Worm (Caenorhabditis elegans) whole organism, midembryonic: Measurements from ENCODE around the gene F21D9.3.

Source experiments
- T22C8.4 ChIP-seq: fragments of 200-800 bp; sonication (Bioruptor generic); IDR thresholded peaks from 2 replicates; pipeline ENCODE4 v1.3.6; 2022; ENCODE audit warnings: missing genetic modification characterization, missing compliant biosample characterization
- cog-1 ChIP-seq: sonication (generic microtip); optimal IDR thresholded peaks from 2 replicates; lab custom pipeline; 2016; ENCODE audit warnings: missing genetic modification characterization, missing compliant biosample characterization
- flt-1 ChIP-seq: fragments of 200-800 bp; sonication (Bioruptor generic); IDR thresholded peaks from 2 replicates; pipeline ENCODE4 v1.3.6; 2022; ENCODE audit warnings: missing genetic modification characterization, missing compliant biosample characterization
- klf-2 ChIP-seq: fragments of 200-800 bp; sonication (Bioruptor generic); conservative IDR thresholded peaks from 2 replicates; pipeline ENCODE4 v1.3.6; 2022; ENCODE audit warnings: missing genetic modification reagents, missing genetic modification characterization, missing compliant biosample characterization
- ref-1 ChIP-seq: fragments of 200-800 bp; sonication (Bioruptor generic); conservative IDR thresholded peaks from 2 replicates; pipeline ENCODE4 v1.3.6; 2022; ENCODE audit warnings: missing genetic modification reagents, missing genetic modification characterization, missing compliant biosample characterization

- TF ChIP-seq flt-1 (GFP tag; lab: Robert Waterston, UW) = no peak
- no peak for TF ChIP-seq klf-2 (GFP tag; lab: Robert Waterston, UW)
- TF ChIP-seq T22C8.4 = no peak
- TF ChIP-seq ref-1 (GFP tag; lab: Robert Waterston, UW) = no peak
- TF ChIP-seq cog-1 = no peak
Measured at ce11 chrV:19262349-19262748, 4.8 kb upstream of the F21D9.3 start, which contains the start of gene F21D9.2.
